Fruit fly (Drosophila melanogaster) whole organism, embryonic: Measurements from ENCODE around the gene Gr5a.

Experiments used
- CG15601 ChIP-seq: fragments of 200-800 bp; sonication (Bioruptor generic); optimal IDR thresholded peaks from 3 replicates; lab custom pipeline; 2019; ENCODE audit warnings: missing biosample characterization, mild to moderate bottlenecking, missing genetic modification characterization, moderate library complexity
- Myb ChIP-seq: fragments of 200-800 bp; sonication (Bioruptor generic); optimal IDR thresholded peaks from 2 replicates; lab custom pipeline; 2016; ENCODE audit warnings: missing biosample characterization, missing genetic modification characterization

DNA sequence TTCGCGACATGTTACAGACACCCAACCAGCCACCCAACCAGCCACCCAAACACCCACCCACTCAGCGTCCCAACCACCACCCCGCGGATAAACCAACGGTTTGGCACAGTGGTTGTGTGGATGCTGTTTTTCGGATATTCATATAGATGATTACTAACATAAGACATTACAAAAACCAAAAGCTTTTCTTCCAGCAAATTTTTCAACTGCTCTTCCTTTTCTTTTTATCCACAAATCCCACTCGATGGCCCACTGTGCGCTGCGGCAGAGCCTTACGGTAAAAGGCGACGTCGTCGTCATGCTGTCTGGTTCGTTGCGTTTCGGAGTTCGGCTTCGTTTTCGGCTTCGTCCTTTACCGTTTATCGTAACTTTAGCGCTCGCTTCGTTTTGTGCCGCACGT, 41.8 kb upstream of the Gr5a start:
- peak; percentile 27 for TF ChIP-seq Myb (GFP tag; lab: Kevin White, UChicago)
- no peak for TF ChIP-seq CG15601 (tag; lab: Kevin White, UChicago)
